Fruit fly (Drosophila melanogaster) whole organism, prepupa: ENCODE measurements around the gene CG13449.

Experiments
- CG15336 ChIP-seq: fragments of 200-800 bp; sonication (Bioruptor generic); IDR thresholded peaks from 2 replicates; pipeline ENCODE4 v1.3.6; 2022; ENCODE audit warnings: missing biosample characterization, missing genetic modification characterization
- CG16779 ChIP-seq: fragments of 200-800 bp; sonication (Bioruptor generic); optimal IDR thresholded peaks from 3 replicates; lab custom pipeline; 2017; ENCODE audit warnings: missing biosample characterization, mild to moderate bottlenecking, missing genetic modification characterization
- CG31627 ChIP-seq: fragments of 200-800 bp; sonication (Bioruptor generic); optimal IDR thresholded peaks from 3 replicates; lab custom pipeline; 2016; ENCODE audit warnings: missing biosample characterization, missing genetic modification characterization
- Eip78C ChIP-seq: fragments of 200-800 bp; sonication (Bioruptor generic); peaks from one replicate; lab custom pipeline; 2016; ENCODE audit warnings: missing biosample characterization, missing genetic modification characterization
- Eip93F ChIP-seq: fragments of 200-800 bp; sonication (Bioruptor generic); optimal IDR thresholded peaks from 2 replicates; lab custom pipeline; 2016; ENCODE audit warnings: missing biosample characterization, mild to moderate bottlenecking, missing genetic modification characterization
- Gug ChIP-seq: fragments of 200-800 bp; sonication (Bioruptor generic); IDR thresholded peaks from 2 replicates; pipeline ENCODE4 v1.3.6; 2022; ENCODE audit warnings: missing biosample characterization, missing genetic modification characterization
- Hr4 ChIP-seq: fragments of 200-800 bp; sonication (Bioruptor generic); optimal IDR thresholded peaks from 3 replicates; lab custom pipeline; 2016; ENCODE audit warnings: missing biosample characterization, missing genetic modification characterization
- Sox14 ChIP-seq: fragments of 200-800 bp; sonication (Bioruptor generic); optimal IDR thresholded peaks from 3 replicates; lab custom pipeline; 2016; ENCODE audit warnings: missing biosample characterization, missing genetic modification characterization
- achi ChIP-seq: fragments of 200-800 bp; sonication (Bioruptor generic); optimal IDR thresholded peaks from 3 replicates; lab custom pipeline; 2016; ENCODE audit warnings: missing biosample characterization, missing genetic modification characterization
- dsx ChIP-seq: fragments of 200-800 bp; optimal IDR thresholded peaks from 3 replicates; lab custom pipeline; 2019; ENCODE audit warnings: missing biosample characterization, mild to moderate bottlenecking, missing genetic modification characterization, moderate library complexity; ENCODE audit not compliant: poor library complexity, severe bottlenecking
- eg ChIP-seq: fragments of 200-800 bp; sonication (Bioruptor generic); IDR thresholded peaks from 3 replicates; pipeline ENCODE4 v1.3.6; 2022; ENCODE audit warnings: missing biosample characterization, missing genetic modification characterization
- lz ChIP-seq: fragments of 200-800 bp; sonication (Bioruptor generic); optimal IDR thresholded peaks from 3 replicates; lab custom pipeline; 2016; ENCODE audit warnings: missing biosample characterization, missing genetic modification characterization
- ss ChIP-seq, 2 experiments: fragments of 200-800 bp; sonication (Bioruptor generic); optimal IDR thresholded peaks; 2 replicates in 1 of 2; 3 replicates in 1 of 2; lab custom pipeline; 2017 to 2018; ENCODE audit warnings: mild to moderate bottlenecking in 2 of 2, missing biosample characterization in 2 of 2, missing genetic modification characterization in 2 of 2, moderate library complexity in 1 of 2
- svp ChIP-seq: fragments of 200-800 bp; sonication (Bioruptor generic); peaks from one replicate; lab custom pipeline; 2016; ENCODE audit warnings: missing biosample characterization, missing genetic modification characterization

dm6 chr3L:15589746-15590145 is 22.9 kb downstream of the CG13449 start:
- TF ChIP-seq Sox14 (GFP tag; lab: Kevin White, UChicago): no peak
- peak; percentile 32; the same call in 1 of the 3 replicates for TF ChIP-seq eg (GFP tag; lab: Robert Waterston, UW)
- TF ChIP-seq lz (GFP tag; lab: Kevin White, UChicago): no peak
- TF ChIP-seq CG16779 (tag; lab: Kevin White, UChicago): no peak
- no peak for TF ChIP-seq achi (GFP tag; lab: Kevin White, UChicago)
- no peak for TF ChIP-seq svp (GFP tag; lab: Kevin White, UChicago)
- no peak for TF ChIP-seq Gug
- no peak for TF ChIP-seq ss (GFP tag; optimal IDR thresholded peaks at IDR 0.05; lab: Kevin White, UChicago)
- TF ChIP-seq CG31627 (GFP tag; lab: Kevin White, UChicago): no peak
- no peak for TF ChIP-seq CG15336
- no peak for TF ChIP-seq Eip93F
- TF ChIP-seq Hr4 (GFP tag; lab: Kevin White, UChicago): peak; percentile 3
- no peak for TF ChIP-seq Eip78C (GFP tag; lab: Kevin White, UChicago)
- TF ChIP-seq dsx: no peak
